Worm (Caenorhabditis elegans): ENCODE results near the gene nfyb-1.
"Not testable (repeated sequence)": the region's sequence is repeated elsewhere in the genome, so short reads cannot be mapped to it uniquely, and the experiment has no call there.

Gene nfyb-1

ce11 chrII:470375-470774, 3.2 kb upstream of the nfyb-1 start, which contains the start of gene tomm-22:
tomm-22 (minus strand) TSS chrII:470475.
- no peak for TF ChIP-seq ceh-88 (GFP tag; IDR thresholded peaks at IDR 0.05)
- no peak for TF ChIP-seq efl-1 (optimal IDR thresholded peaks at IDR 0.05)
- peak in 1 of 2 experiments; percentile 27 for TF ChIP-seq efl-1 (GFP tag; optimal IDR thresholded peaks at IDR 0.05 in 1 of 2)
- TF ChIP-seq jun-1 (tag; optimal IDR thresholded peaks at IDR 0.05): no peak
- no peak for TF ChIP-seq egl-13 (tag; optimal IDR thresholded peaks at IDR 0.05)
- no peak for TF ChIP-seq tbx-2 (tag; optimal IDR thresholded peaks at IDR 0.05)
- no peak for TF ChIP-seq ceh-82 (tag; optimal IDR thresholded peaks at IDR 0.05)
- no peak for TF ChIP-seq nhr-76 (tag; optimal IDR thresholded peaks at IDR 0.05)
- no peak for TF ChIP-seq rnt-1 (tag; optimal IDR thresholded peaks at IDR 0.05)

ce11 chrII:461297-461696, 5.9 kb downstream of the nfyb-1 start:
- no peak for TF ChIP-seq pqm-1 (tag; optimal IDR thresholded peaks at IDR 0.05)
- TF ChIP-seq jun-1 (tag; optimal IDR thresholded peaks at IDR 0.05): no peak
- no peak for TF ChIP-seq hpl-2 (GFP tag; optimal IDR thresholded peaks at IDR 0.05)
- peak; percentile 21 to 69 for TF ChIP-seq lsy-2 (tag; optimal IDR thresholded peaks at IDR 0.05)
- no peak for TF ChIP-seq tlp-1 (tag; optimal IDR thresholded peaks at IDR 0.05)
- no peak for TF ChIP-seq xbp-1 (tag; optimal IDR thresholded peaks at IDR 0.05)
- TF ChIP-seq efl-1 (optimal IDR thresholded peaks at IDR 0.05): no peak
- peak in 1 of 2 experiments; percentile 65 for TF ChIP-seq efl-1 (GFP tag; optimal IDR thresholded peaks at IDR 0.05 in 1 of 2)
- no peak for TF ChIP-seq ceh-82 (tag; optimal IDR thresholded peaks at IDR 0.05)
- no peak for TF ChIP-seq nhr-12 (tag; optimal IDR thresholded peaks at IDR 0.05)

ce11 chrII:460835-461234, 6.3 kb downstream of the nfyb-1 start, which contains the start of gene W10D9.3:
W10D9.3 (minus strand) TSS chrII:460935.
- TF ChIP-seq blmp-1 (tag; optimal IDR thresholded peaks at IDR 0.05): no peak
- no peak for TF ChIP-seq zag-1 (tag; optimal IDR thresholded peaks at IDR 0.05)
- no peak for TF ChIP-seq ceh-90 (tag; optimal IDR thresholded peaks at IDR 0.05)
- no peak for TF ChIP-seq sptf-1 (tag; optimal IDR thresholded peaks at IDR 0.05)
- TF ChIP-seq elt-2 (tag; optimal IDR thresholded peaks at IDR 0.05): no peak
- no peak for TF ChIP-seq unc-98 (GFP tag; IDR thresholded peaks at IDR 0.05)

ce11 chrII:457790-458189, 9.4 kb downstream of the nfyb-1 start, which contains the start of gene gvd-1:
gvd-1 (minus strand) TSS chrII:457890.
- TF ChIP-seq fkh-8 (tag; optimal IDR thresholded peaks at IDR 0.05) (no peak), lsy-2 (tag; optimal IDR thresholded peaks at IDR 0.05) (peak in 1 of 2 experiments; percentile 10), nhr-85 (tag) (peak; percentile 63)

- TF ChIP-seq mab-9 (GFP tag; IDR thresholded peaks at IDR 0.05) (no peak), lin-13 (GFP tag; optimal IDR thresholded peaks at IDR 0.05) (peak; percentile 52), fkh-10 (GFP tag; optimal IDR thresholded peaks at IDR 0.05) (no peak), lir-3 (tag; optimal IDR thresholded peaks at IDR 0.05; ENCODE audit: poor library complexity) (no peak), ceh-8 (GFP tag; optimal IDR thresholded peaks at IDR 0.05) (no peak), nhr-76 (tag; optimal IDR thresholded peaks at IDR 0.05) (no peak), dsc-1 (tag; optimal IDR thresholded peaks at IDR 0.05) (no peak), lsy-2 (tag; optimal IDR thresholded peaks at IDR 0.05) (peak; percentile 65 to 83), efl-1 (optimal IDR thresholded peaks at IDR 0.05) (no peak), efl-1 (GFP tag; optimal IDR thresholded peaks at IDR 0.05 in 1 of 2) (no peak)
Observed at ce11 chrII:456371-456770, 10.8 kb downstream of the nfyb-1 start.

ce11 chrII:454646-455045, 12.5 kb downstream of the nfyb-1 start, which contains the start of gene W10D9.1:
W10D9.1 (plus strand) TSS chrII:454946.
- TF ChIP-seq sptf-1, swsn-7, elt-3 (tag; optimal IDR thresholded peaks at IDR 0.05): not testable (repeated sequence)

ce11 chrII:441102-441501, 26.1 kb downstream of the nfyb-1 start, which contains the start of gene C24H12.1:
C24H12.1 (plus strand) TSS chrII:441402.
- not testable (repeated sequence) for TF ChIP-seq nhr-90 (tag; optimal IDR thresholded peaks at IDR 0.05; ENCODE audit: poor library complexity); mdl-1 (tag; optimal IDR thresholded peaks at IDR 0.05); nhr-71 (tag; optimal IDR thresholded peaks at IDR 0.05)

Measured in whole organism, L1 larva.